Fruit fly (Drosophila melanogaster) whole organism, prepupa: Measurements from ENCODE around the gene IFT57.

Experiments used
- CG10631 ChIP-seq: fragments of 200-800 bp; sonication (Bioruptor generic); optimal IDR thresholded peaks from 2 replicates; lab custom pipeline; 2016; ENCODE audit warnings: missing biosample characterization, missing genetic modification characterization
- CG10669 ChIP-seq: fragments of 200-800 bp; sonication (Bioruptor generic); optimal IDR thresholded peaks from 3 replicates; lab custom pipeline; 2018; ENCODE audit warnings: missing biosample characterization, mild to moderate bottlenecking, missing genetic modification characterization, moderate library complexity
- CG11294 ChIP-seq: fragments of 200-800 bp; sonication (Bioruptor generic); IDR thresholded peaks from 2 replicates; pipeline ENCODE4 v1.3.6; 2022; ENCODE audit warnings: missing biosample characterization, missing genetic modification characterization
- CG11762 ChIP-seq: fragments of 200-800 bp; sonication (Bioruptor generic); optimal IDR thresholded peaks from 3 replicates; lab custom pipeline; 2016; ENCODE audit warnings: missing biosample characterization, missing genetic modification characterization; ENCODE audit not compliant: insufficient read depth
- CG11902 ChIP-seq: fragments of 200-800 bp; sonication (Bioruptor generic); optimal IDR thresholded peaks from 3 replicates; lab custom pipeline; 2016; ENCODE audit warnings: missing biosample characterization, missing genetic modification characterization
- CG15336 ChIP-seq: fragments of 200-800 bp; sonication (Bioruptor generic); IDR thresholded peaks from 2 replicates; pipeline ENCODE4 v1.3.6; 2022; ENCODE audit warnings: missing biosample characterization, missing genetic modification characterization
- CG1621 ChIP-seq: fragments of 200-800 bp; sonication (Bioruptor generic); optimal IDR thresholded peaks from 3 replicates; lab custom pipeline; 2018; ENCODE audit warnings: missing biosample characterization, mild to moderate bottlenecking, missing genetic modification characterization
- CG16779 ChIP-seq: fragments of 200-800 bp; sonication (Bioruptor generic); optimal IDR thresholded peaks from 3 replicates; lab custom pipeline; 2017; ENCODE audit warnings: missing biosample characterization, mild to moderate bottlenecking, missing genetic modification characterization
- CG3032 ChIP-seq: fragments of 200-800 bp; optimal IDR thresholded peaks from 2 replicates; lab custom pipeline; 2019; ENCODE audit warnings: missing biosample characterization, mild to moderate bottlenecking, missing genetic modification characterization, moderate library complexity
- CG32006 ChIP-seq: fragments of 200-800 bp; sonication (Bioruptor generic); optimal IDR thresholded peaks from 3 replicates; lab custom pipeline; 2017; ENCODE audit warnings: missing biosample characterization, mild to moderate bottlenecking, missing genetic modification characterization
- CG34406 ChIP-seq: fragments of 200-800 bp; sonication (Bioruptor generic); optimal IDR thresholded peaks from 3 replicates; lab custom pipeline; 2016; ENCODE audit warnings: missing biosample characterization, missing genetic modification characterization
- CG3919 ChIP-seq: fragments of 200-800 bp; sonication (Bioruptor generic); optimal IDR thresholded peaks from 3 replicates; lab custom pipeline; 2016; ENCODE audit warnings: missing biosample characterization, missing genetic modification characterization
- CG4318 ChIP-seq: fragments of 200-800 bp; sonication (Bioruptor generic); optimal IDR thresholded peaks from 3 replicates; lab custom pipeline; 2017; ENCODE audit warnings: missing biosample characterization, mild to moderate bottlenecking, missing genetic modification characterization
- CG6163 ChIP-seq: fragments of 200-800 bp; sonication (Bioruptor generic); IDR thresholded peaks from 3 replicates; pipeline ENCODE4 v1.3.6; 2022; ENCODE audit warnings: missing biosample characterization, missing genetic modification characterization
- CG6276 ChIP-seq: fragments of 200-800 bp; sonication (Bioruptor generic); optimal IDR thresholded peaks from 2 replicates; lab custom pipeline; 2017; ENCODE audit warnings: missing biosample characterization, mild to moderate bottlenecking, missing genetic modification characterization
- CG6792 ChIP-seq: fragments of 200-800 bp; sonication (Bioruptor generic); optimal IDR thresholded peaks from 3 replicates; lab custom pipeline; 2016; ENCODE audit warnings: missing biosample characterization, missing genetic modification characterization
- CG6808 ChIP-seq: fragments of 200-800 bp; sonication (Bioruptor generic); optimal IDR thresholded peaks from 3 replicates; lab custom pipeline; 2017; ENCODE audit warnings: missing biosample characterization, missing genetic modification characterization, mild to moderate bottlenecking, moderate library complexity, missing genetic modification reagents
- CG6854 ChIP-seq: fragments of 200-800 bp; sonication (Bioruptor generic); optimal IDR thresholded peaks from 2 replicates; lab custom pipeline; 2017; ENCODE audit warnings: missing biosample characterization, mild to moderate bottlenecking, missing genetic modification characterization
- CG7368 ChIP-seq: fragments of 200-800 bp; sonication (Bioruptor generic); optimal IDR thresholded peaks from 3 replicates; lab custom pipeline; 2016; ENCODE audit warnings: missing biosample characterization, missing genetic modification characterization
- CG8319 ChIP-seq: fragments of 200-800 bp; sonication (Bioruptor generic); optimal IDR thresholded peaks from 3 replicates; lab custom pipeline; 2016; ENCODE audit warnings: missing biosample characterization, missing genetic modification characterization
- CG8632 ChIP-seq: fragments of 200-800 bp; sonication (Bioruptor generic); optimal IDR thresholded peaks from 3 replicates; lab custom pipeline; 2016; ENCODE audit warnings: missing biosample characterization, missing genetic modification characterization
- CG9139 ChIP-seq: fragments of 200-800 bp; sonication (Bioruptor generic); optimal IDR thresholded peaks from 3 replicates; lab custom pipeline; 2017; ENCODE audit warnings: missing biosample characterization, mild to moderate bottlenecking, missing genetic modification characterization
- Eip75B ChIP-seq: fragments of 200-800 bp; sonication (Bioruptor generic); optimal IDR thresholded peaks from 3 replicates; lab custom pipeline; 2016; ENCODE audit warnings: missing biosample characterization, missing genetic modification characterization
- Eip78C ChIP-seq: fragments of 200-800 bp; sonication (Bioruptor generic); peaks from one replicate; lab custom pipeline; 2016; ENCODE audit warnings: missing biosample characterization, missing genetic modification characterization
- Ets21C ChIP-seq: fragments of 200-800 bp; sonication (Bioruptor generic); optimal IDR thresholded peaks from 3 replicates; lab custom pipeline; 2016; ENCODE audit warnings: missing biosample characterization, missing genetic modification characterization
- Ets96B ChIP-seq: fragments of 200-800 bp; optimal IDR thresholded peaks from 2 replicates; lab custom pipeline; 2019; ENCODE audit warnings: missing biosample characterization, mild to moderate bottlenecking, missing genetic modification characterization, moderate library complexity
- Hr38 ChIP-seq: sonication (Bioruptor generic); optimal IDR thresholded peaks from 2 replicates; lab custom pipeline; 2016; ENCODE audit warnings: missing biosample characterization, missing genetic modification characterization
- Hr39 ChIP-seq: fragments of 200-800 bp; sonication (Bioruptor generic); optimal IDR thresholded peaks from 2 replicates; lab custom pipeline; 2016; ENCODE audit warnings: missing biosample characterization, missing genetic modification characterization
- Hr4 ChIP-seq: fragments of 200-800 bp; sonication (Bioruptor generic); optimal IDR thresholded peaks from 3 replicates; lab custom pipeline; 2016; ENCODE audit warnings: missing biosample characterization, missing genetic modification characterization
- Lpt ChIP-seq: fragments of 200-800 bp; sonication (Bioruptor generic); optimal IDR thresholded peaks from 3 replicates; lab custom pipeline; 2016; ENCODE audit warnings: missing biosample characterization, missing genetic modification characterization
- Met ChIP-seq: fragments of 200-800 bp; sonication (Bioruptor generic); optimal IDR thresholded peaks from 3 replicates; lab custom pipeline; 2016; ENCODE audit warnings: missing biosample characterization, missing genetic modification characterization
- OdsH ChIP-seq: fragments of 200-800 bp; sonication (Bioruptor generic); optimal IDR thresholded peaks from 3 replicates; lab custom pipeline; 2016; ENCODE audit warnings: missing biosample characterization, missing genetic modification characterization
- Smox ChIP-seq: fragments of 200-800 bp; sonication (Bioruptor generic); optimal IDR thresholded peaks from 3 replicates; lab custom pipeline; 2016; ENCODE audit warnings: missing biosample characterization, missing genetic modification characterization
- Sox102F ChIP-seq: fragments of 200-800 bp; sonication (Bioruptor generic); optimal IDR thresholded peaks from 2 replicates; lab custom pipeline; 2016; ENCODE audit warnings: missing biosample characterization, mild to moderate bottlenecking, missing genetic modification characterization
- achi ChIP-seq: fragments of 200-800 bp; sonication (Bioruptor generic); optimal IDR thresholded peaks from 3 replicates; lab custom pipeline; 2016; ENCODE audit warnings: missing biosample characterization, missing genetic modification characterization
- acj6 ChIP-seq: fragments of 200-800 bp; sonication (Bioruptor generic); optimal IDR thresholded peaks from 3 replicates; lab custom pipeline; 2016; ENCODE audit warnings: missing biosample characterization, missing genetic modification characterization
- dsx ChIP-seq: fragments of 200-800 bp; optimal IDR thresholded peaks from 3 replicates; lab custom pipeline; 2019; ENCODE audit warnings: missing biosample characterization, mild to moderate bottlenecking, missing genetic modification characterization, moderate library complexity; ENCODE audit not compliant: poor library complexity, severe bottlenecking
- eg ChIP-seq: fragments of 200-800 bp; sonication (Bioruptor generic); IDR thresholded peaks from 3 replicates; pipeline ENCODE4 v1.3.6; 2022; ENCODE audit warnings: missing biosample characterization, missing genetic modification characterization
- fd85E ChIP-seq: fragments of 200-800 bp; sonication (Bioruptor generic); optimal IDR thresholded peaks from 3 replicates; lab custom pipeline; 2016; ENCODE audit warnings: missing biosample characterization, missing genetic modification characterization
- fkh ChIP-seq: fragments of 200-800 bp; sonication (Bioruptor generic); optimal IDR thresholded peaks from 3 replicates; lab custom pipeline; 2017; ENCODE audit warnings: missing biosample characterization, mild to moderate bottlenecking, missing genetic modification characterization, moderate library complexity
- lz ChIP-seq: fragments of 200-800 bp; sonication (Bioruptor generic); optimal IDR thresholded peaks from 3 replicates; lab custom pipeline; 2016; ENCODE audit warnings: missing biosample characterization, missing genetic modification characterization
- net ChIP-seq: fragments of 200-800 bp; sonication (Bioruptor generic); optimal IDR thresholded peaks from 3 replicates; lab custom pipeline; 2016; ENCODE audit warnings: missing biosample characterization, missing genetic modification characterization
- salr ChIP-seq, 2 experiments: fragments of 200-800 bp; sonication (Bioruptor generic); optimal IDR thresholded peaks; 3 replicates each; lab custom pipeline; 2016 to 2018; ENCODE audit warnings: missing biosample characterization in 2 of 2, missing genetic modification characterization in 2 of 2, mild to moderate bottlenecking in 1 of 2
- spab ChIP-seq: fragments of 200-800 bp; sonication (Bioruptor generic); optimal IDR thresholded peaks from 2 replicates; lab custom pipeline; 2017; ENCODE audit warnings: missing biosample characterization, mild to moderate bottlenecking, missing genetic modification characterization, missing genetic modification reagents
- svp ChIP-seq: fragments of 200-800 bp; sonication (Bioruptor generic); peaks from one replicate; lab custom pipeline; 2016; ENCODE audit warnings: missing biosample characterization, missing genetic modification characterization
- topi ChIP-seq: fragments of 200-800 bp; sonication (Bioruptor generic); optimal IDR thresholded peaks from 3 replicates; lab custom pipeline; 2016; ENCODE audit warnings: missing biosample characterization, missing genetic modification characterization

IFT57 gene

dm6 chr2L:3573172-3573755 is 42.7 kb downstream of the IFT57 start (continued):
- TF ChIP-seq CG11294 (GFP tag; lab: Robert Waterston, UW) (peak; percentile 38; the same call in 1 of the 2 replicates), Eip75B (peak; percentile 6), Lpt (GFP tag; lab: Kevin White, UChicago) (no peak), net (GFP tag; lab: Kevin White, UChicago) (no peak), Hr4 (GFP tag; lab: Kevin White, UChicago) (peak; percentile 51), CG3919 (GFP tag; lab: Kevin White, UChicago) (peak; percentile 27), CG34406 (GFP tag; lab: Kevin White, UChicago) (peak; percentile 26), CG4318 (GFP tag; lab: Kevin White, UChicago) (peak; percentile 5), CG9139 (GFP tag; lab: Kevin White, UChicago) (no peak), salr (GFP tag; optimal IDR thresholded peaks at IDR 0.05; lab: Kevin White, UChicago) (no peak), CG11762 (GFP tag; lab: Kevin White, UChicago) (peak; percentile 20), CG7368 (GFP tag; lab: Kevin White, UChicago) (no peak), topi (GFP tag; lab: Kevin White, UChicago) (peak; percentile 56), Ets21C (GFP tag; lab: Kevin White, UChicago) (peak; percentile 40), CG16779 (no peak), fd85E (no peak), acj6 (GFP tag; lab: Kevin White, UChicago) (peak; percentile 49), CG6854 (GFP tag; lab: Kevin White, UChicago) (no peak), CG3032 (tag; lab: Kevin White, UChicago) (peak; percentile 50), CG11902 (peak; percentile 25), Sox102F (GFP tag; lab: Kevin White, UChicago) (peak; percentile 46), OdsH (GFP tag; lab: Kevin White, UChicago) (peak; percentile 45), spab (GFP tag; lab: Kevin White, UChicago) (no peak), Smox (GFP tag; lab: Kevin White, UChicago) (peak; percentile 45), CG15336 (GFP tag; lab: Robert Waterston, UW) (peak; percentile 63), dsx (GFP tag; lab: Kevin White, UChicago) (no peak), CG10631 (GFP tag; lab: Kevin White, UChicago) (peak; percentile 6), CG1621 (tag; lab: Kevin White, UChicago) (no peak), CG8632 (GFP tag; lab: Kevin White, UChicago) (peak; percentile 5), CG6792 (GFP tag; lab: Kevin White, UChicago) (peak; percentile 31), Hr38 (no peak), Hr39 (peak; percentile 71), Ets96B (tag; lab: Kevin White, UChicago) (peak; percentile 42), CG10669 (GFP tag; lab: Kevin White, UChicago) (peak; percentile 48), CG8319 (GFP tag; lab: Kevin White, UChicago) (no peak)

- TF ChIP-seq CG16779 (no peak), Eip75B (no peak), CG6808 (no peak), spab (GFP tag; lab: Kevin White, UChicago) (no peak), CG11294 (GFP tag; lab: Robert Waterston, UW) (no peak), Ets96B (tag; lab: Kevin White, UChicago) (peak; percentile 58), achi (peak; percentile 59), CG10631 (GFP tag; lab: Kevin White, UChicago) (peak; percentile 52), CG6163 (GFP tag; lab: Robert Waterston, UW) (peak; percentile 89), topi (GFP tag; lab: Kevin White, UChicago) (peak; percentile 47), lz (GFP tag; lab: Kevin White, UChicago) (peak; percentile 46), salr (GFP tag; optimal IDR thresholded peaks at IDR 0.05; lab: Kevin White, UChicago) (peak; percentile 8 to 36), Hr39 (peak; percentile 63), Ets21C (GFP tag; lab: Kevin White, UChicago) (peak; percentile 39), fkh (GFP tag; lab: Kevin White, UChicago) (peak; percentile 48), Met (GFP tag; lab: Kevin White, UChicago) (no peak), fd85E (no peak), Eip78C (peak; percentile 75), CG6276 (GFP tag; lab: Kevin White, UChicago) (peak; percentile 33), dsx (GFP tag; lab: Kevin White, UChicago) (peak; percentile 19), Hr38 (no peak), CG1621 (tag; lab: Kevin White, UChicago) (peak; percentile 49), Hr4 (GFP tag; lab: Kevin White, UChicago) (peak; percentile 51), CG32006 (peak; percentile 64), Smox (GFP tag; lab: Kevin White, UChicago) (no peak), CG8632 (GFP tag; lab: Kevin White, UChicago) (peak; percentile 12), acj6 (GFP tag; lab: Kevin White, UChicago) (peak; percentile 39), svp (GFP tag; lab: Kevin White, UChicago) (no peak), Sox102F (GFP tag; lab: Kevin White, UChicago) (peak; percentile 3), eg (GFP tag; lab: Robert Waterston, UW) (peak; percentile 80), CG10669 (GFP tag; lab: Kevin White, UChicago) (peak; percentile 28), CG9139 (GFP tag; lab: Kevin White, UChicago) (peak; percentile 16), CG15336 (GFP tag; lab: Robert Waterston, UW) (peak; percentile 71)
Measured at dm6 chr2L:3573907-3574306, 43.3 kb downstream of the IFT57 start.
